Fruit fly (Drosophila melanogaster) whole organism, adult: Measurements from ENCODE around the gene Mat89Ba.

Experiments
- CG11617 ChIP-seq: fragments of 200-800 bp; sonication (Bioruptor generic); optimal IDR thresholded peaks from 2 replicates; lab custom pipeline; 2017; ENCODE audit warnings: mild to moderate bottlenecking, missing biosample characterization, missing genetic modification reagents, missing genetic modification characterization
- CG12768 ChIP-seq: fragments of 200-800 bp; sonication (Bioruptor generic); optimal IDR thresholded peaks from 2 replicates; lab custom pipeline; 2017; ENCODE audit warnings: missing biosample characterization, missing genetic modification characterization, mild to moderate bottlenecking, moderate library complexity, missing genetic modification reagents
- CG14711 ChIP-seq: fragments of 200-800 bp; sonication (Bioruptor generic); optimal IDR thresholded peaks from 2 replicates; lab custom pipeline; 2018; ENCODE audit warnings: missing biosample characterization, mild to moderate bottlenecking, missing genetic modification characterization, moderate library complexity
- CG1620 ChIP-seq: fragments of 200-800 bp; sonication (Bioruptor generic); optimal IDR thresholded peaks from 2 replicates; lab custom pipeline; 2016; ENCODE audit warnings: missing biosample characterization, missing genetic modification characterization
- CG33017 ChIP-seq: fragments of 200-800 bp; sonication (Bioruptor generic); optimal IDR thresholded peaks from 2 replicates; lab custom pipeline; 2018; ENCODE audit warnings: missing biosample characterization, mild to moderate bottlenecking, missing genetic modification characterization, moderate library complexity
- CG5204 ChIP-seq: fragments of 200-800 bp; sonication (Bioruptor generic); optimal IDR thresholded peaks from 2 replicates; lab custom pipeline; 2016; ENCODE audit warnings: missing biosample characterization, missing genetic modification characterization
- CG7045 ChIP-seq: fragments of 200-800 bp; sonication (Bioruptor generic); optimal IDR thresholded peaks from 2 replicates; lab custom pipeline; 2017; ENCODE audit warnings: missing biosample characterization, mild to moderate bottlenecking, missing genetic modification characterization
- CG7101 ChIP-seq: fragments of 200-800 bp; sonication (Bioruptor generic); optimal IDR thresholded peaks from 2 replicates; lab custom pipeline; 2018; ENCODE audit warnings: missing biosample characterization, mild to moderate bottlenecking, missing genetic modification characterization, moderate library complexity
- Clk ChIP-seq: fragments of 200-800 bp; sonication (Bioruptor generic); optimal IDR thresholded peaks from 2 replicates; lab custom pipeline; 2017; ENCODE audit warnings: missing biosample characterization, missing genetic modification characterization
- Crg-1 ChIP-seq: fragments of 200-800 bp; sonication (Bioruptor generic); optimal IDR thresholded peaks from 2 replicates; lab custom pipeline; 2016; ENCODE audit warnings: missing biosample characterization, missing genetic modification characterization
- Hr96 ChIP-seq: fragments of 200-800 bp; sonication (Bioruptor generic); optimal IDR thresholded peaks from 2 replicates; lab custom pipeline; 2016; ENCODE audit warnings: missing biosample characterization, missing genetic modification characterization
- Mnt ChIP-seq: fragments of 200-800 bp; sonication (Bioruptor generic); optimal IDR thresholded peaks from 2 replicates; lab custom pipeline; 2016; ENCODE audit warnings: missing biosample characterization, mild to moderate bottlenecking, missing genetic modification characterization
- bab1 ChIP-seq: fragments of 200-800 bp; sonication (Bioruptor generic); optimal IDR thresholded peaks from 3 replicates; lab custom pipeline; 2019; ENCODE audit warnings: missing biosample characterization, mild to moderate bottlenecking, missing genetic modification characterization, moderate library complexity
- cic ChIP-seq: fragments of 200-800 bp; sonication (Bioruptor generic); optimal IDR thresholded peaks from 2 replicates; lab custom pipeline; 2017; ENCODE audit warnings: missing biosample characterization, mild to moderate bottlenecking, missing genetic modification characterization, moderate library complexity
- cnc ChIP-seq, 2 experiments: fragments of >200 bp; optimal IDR thresholded peaks; 2 replicates each; lab custom pipeline; 2017
- kay ChIP-seq: fragments of 200-800 bp; sonication (Bioruptor generic); peaks from one replicate; lab custom pipeline; 2016; ENCODE audit warnings: missing biosample characterization, missing genetic modification characterization, borderline replicate concordance
- ovo ChIP-seq: fragments of 200-800 bp; sonication (Bioruptor generic); optimal IDR thresholded peaks from 2 replicates; lab custom pipeline; 2016; ENCODE audit warnings: missing biosample characterization, missing genetic modification characterization
- pad ChIP-seq: fragments of 200-800 bp; sonication (Bioruptor generic); optimal IDR thresholded peaks from 3 replicates; lab custom pipeline; 2017; ENCODE audit warnings: missing biosample characterization, missing genetic modification characterization, mild to moderate bottlenecking, moderate library complexity, missing genetic modification reagents
- tj ChIP-seq: fragments of 200-800 bp; sonication (Bioruptor generic); optimal IDR thresholded peaks from 3 replicates; lab custom pipeline; 2017; ENCODE audit warnings: missing biosample characterization, mild to moderate bottlenecking, missing genetic modification characterization, moderate library complexity
- toe ChIP-seq: fragments of 200-800 bp; sonication (Bioruptor generic); optimal IDR thresholded peaks from 2 replicates; lab custom pipeline; 2016; ENCODE audit warnings: missing biosample characterization, missing genetic modification characterization

Gene Mat89Ba

dm6 chr3R:16272185-16272584 is at the start of gene Mat89Ba, which contains the start of gene gish:
Mat89Ba (minus strand) TSS chr3R:16272415.
gish (plus strand) TSS chr3R:16272452.
- TF ChIP-seq Clk (GFP tag; lab: Kevin White, UChicago) (no peak), Mnt (GFP tag; lab: Kevin White, UChicago) (peak; percentile 96)

dm6 chr3R:16321538-16321937 is 49.3 kb upstream of the Mat89Ba start, which contains the start of gene CG44044:
CG44044 (plus strand) TSS chr3R:16321838.
- TF ChIP-seq CG12768 (GFP tag; lab: Kevin White, UChicago) (no peak), tj (GFP tag; lab: Kevin White, UChicago) (no peak), CG7045 (GFP tag; lab: Kevin White, UChicago) (no peak), pad (no peak), Hr96 (no peak), CG1620 (no peak), CG5204 (GFP tag; lab: Kevin White, UChicago) (no peak), CG11617 (GFP tag; lab: Kevin White, UChicago) (no peak), CG33017 (tag; lab: Kevin White, UChicago) (no peak)

DNA sequence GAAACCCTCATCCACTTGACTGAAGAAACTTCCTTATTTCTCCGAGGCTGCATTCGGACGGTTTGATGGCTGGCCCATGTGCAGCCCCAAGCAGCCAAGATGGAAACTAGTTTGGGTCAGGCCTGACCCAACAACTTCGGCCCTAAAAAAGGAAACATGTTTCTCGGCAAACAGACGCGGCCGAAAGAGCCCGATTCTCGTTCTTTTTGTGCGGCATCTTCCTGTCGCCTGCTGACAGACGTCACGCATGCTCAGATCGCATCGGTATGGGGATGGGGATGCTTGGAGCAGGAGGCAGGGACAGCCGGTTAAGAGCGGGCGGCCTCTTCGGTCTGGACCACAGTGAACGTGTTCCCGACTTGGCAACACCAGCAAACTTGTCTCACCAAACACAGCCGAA is 44.5 kb upstream of the Mat89Ba start:
- TF ChIP-seq CG7045 (GFP tag; lab: Kevin White, UChicago): no peak
- TF ChIP-seq bab1 (GFP tag; lab: Kevin White, UChicago): no peak
- no peak for TF ChIP-seq CG14711 (tag; lab: Kevin White, UChicago)
- TF ChIP-seq cic (GFP tag; lab: Kevin White, UChicago): no peak
- no peak for TF ChIP-seq Mnt (GFP tag; lab: Kevin White, UChicago)
- TF ChIP-seq CG11617 (GFP tag; lab: Kevin White, UChicago): no peak
- no peak for TF ChIP-seq CG12768 (GFP tag; lab: Kevin White, UChicago)
- TF ChIP-seq ovo (GFP tag; lab: Kevin White, UChicago): no peak
- TF ChIP-seq CG7101 (tag; lab: Kevin White, UChicago): no peak
- no peak for TF ChIP-seq Crg-1 (GFP tag; lab: Kevin White, UChicago)
- TF ChIP-seq pad: no peak
- no peak for TF ChIP-seq CG1620
- TF ChIP-seq tj (GFP tag; lab: Kevin White, UChicago): no peak

- TF ChIP-seq CG11617 (GFP tag; lab: Kevin White, UChicago) (no peak), pad (no peak), CG7101 (tag; lab: Kevin White, UChicago) (no peak), Mnt (GFP tag; lab: Kevin White, UChicago) (no peak), CG33017 (tag; lab: Kevin White, UChicago) (no peak), cic (GFP tag; lab: Kevin White, UChicago) (no peak), toe (no peak), CG5204 (GFP tag; lab: Kevin White, UChicago) (no peak), CG14711 (tag; lab: Kevin White, UChicago) (no peak), ovo (GFP tag; lab: Kevin White, UChicago) (no peak), CG7045 (GFP tag; lab: Kevin White, UChicago) (no peak), CG12768 (GFP tag; lab: Kevin White, UChicago) (no peak), Crg-1 (GFP tag; lab: Kevin White, UChicago) (no peak), CG1620 (no peak), kay (no peak), Clk (GFP tag; lab: Kevin White, UChicago) (no peak), tj (GFP tag; lab: Kevin White, UChicago) (no peak)
Observed at dm6 chr3R:16310081-16310493, 37.9 kb upstream of the Mat89Ba start.

DNA sequence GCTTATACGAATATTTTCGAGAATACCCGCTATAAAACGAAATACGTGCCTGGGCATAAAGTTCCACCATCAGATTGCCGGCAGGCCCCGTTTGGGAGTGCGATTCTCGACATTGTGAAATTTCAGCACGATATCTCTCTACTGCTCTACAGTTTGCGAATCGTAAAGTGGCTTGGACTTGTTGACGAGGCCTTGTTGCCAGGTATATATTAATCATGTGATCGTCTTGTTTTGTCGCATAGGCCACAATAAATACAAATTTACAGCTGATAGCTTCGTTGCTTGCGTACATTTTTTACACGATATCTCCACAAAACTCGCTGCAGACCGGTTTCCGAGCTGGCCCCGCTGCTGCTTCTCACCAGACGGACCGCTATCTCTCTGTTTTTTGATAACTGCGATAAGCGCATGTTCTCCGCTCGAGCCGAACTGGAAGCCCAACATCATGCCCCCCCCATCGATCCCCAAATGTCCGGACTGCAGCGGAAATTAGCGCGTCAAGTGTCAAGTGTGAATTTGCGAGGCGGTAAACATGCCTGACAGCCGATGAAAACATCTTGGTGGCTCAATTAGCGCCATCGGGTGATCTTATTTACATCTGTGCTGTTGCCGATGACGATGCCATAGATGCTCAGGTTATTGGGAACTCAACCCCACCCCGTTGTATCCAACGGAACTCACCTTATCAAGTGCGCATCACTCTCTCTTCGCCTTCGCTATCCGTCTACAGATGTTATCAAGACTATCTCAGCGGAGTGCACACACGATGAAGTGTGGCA is 37.3 kb upstream of the Mat89Ba start:
- TF ChIP-seq kay (no peak), cic (GFP tag; lab: Kevin White, UChicago) (peak; percentile 20)

DNA sequence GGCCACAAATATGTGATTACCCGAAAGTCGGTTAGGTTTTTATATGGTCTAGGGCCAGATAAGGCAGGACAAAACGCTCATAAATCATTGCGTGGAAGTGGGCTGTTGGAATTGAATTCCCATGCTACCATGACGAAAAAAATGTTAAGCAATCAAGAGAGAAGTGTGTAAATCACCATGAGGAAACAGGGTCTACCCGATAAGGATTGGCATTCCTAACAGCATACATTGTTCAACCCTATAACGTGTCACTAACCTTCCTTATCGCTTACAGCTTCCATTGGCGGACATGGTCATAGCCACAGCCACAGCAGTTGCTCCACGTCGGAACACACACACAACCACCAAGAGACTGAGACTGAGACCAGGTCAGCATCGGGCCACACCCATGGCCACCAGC is 35.8 kb upstream of the Mat89Ba start:
- no peak for TF ChIP-seq CG7101 (tag; lab: Kevin White, UChicago)
- no peak for TF ChIP-seq CG7045 (GFP tag; lab: Kevin White, UChicago)
- TF ChIP-seq ovo (GFP tag; lab: Kevin White, UChicago): no peak
- no peak for TF ChIP-seq CG11617 (GFP tag; lab: Kevin White, UChicago)
- no peak for TF ChIP-seq toe
- no peak for TF ChIP-seq cnc (optimal IDR thresholded peaks at IDR 0.05; lab: Kevin White, UChicago)
- TF ChIP-seq Crg-1 (GFP tag; lab: Kevin White, UChicago): no peak
- TF ChIP-seq kay: no peak
- no peak for TF ChIP-seq CG1620
- no peak for TF ChIP-seq tj (GFP tag; lab: Kevin White, UChicago)
- TF ChIP-seq pad: no peak
- TF ChIP-seq cic (GFP tag; lab: Kevin White, UChicago): no peak
- TF ChIP-seq Mnt (GFP tag; lab: Kevin White, UChicago): no peak
- no peak for TF ChIP-seq CG5204 (GFP tag; lab: Kevin White, UChicago)
- no peak for TF ChIP-seq CG12768 (GFP tag; lab: Kevin White, UChicago)
